Fruit fly (Drosophila melanogaster) whole organism, embryonic: ENCODE measurements around the gene Rpn11.

Source experiments
- Blimp-1 ChIP-seq: fragments of 200-800 bp; sonication (Bioruptor generic); optimal IDR thresholded peaks from 3 replicates; lab custom pipeline; 2018; ENCODE audit warnings: missing biosample characterization, missing genetic modification characterization, mild to moderate bottlenecking, moderate library complexity, missing genetic modification reagents
- CG10209 ChIP-seq: fragments of 200-800 bp; sonication (Bioruptor generic); optimal IDR thresholded peaks from 3 replicates; lab custom pipeline; 2017; ENCODE audit warnings: missing biosample characterization, mild to moderate bottlenecking, missing genetic modification characterization, missing genetic modification reagents
- CG10565 ChIP-seq: fragments of 200-800 bp; sonication (Bioruptor generic); optimal IDR thresholded peaks from 3 replicates; lab custom pipeline; 2016; ENCODE audit warnings: missing biosample characterization, mild to moderate bottlenecking, missing genetic modification characterization
- CG11696 ChIP-seq: fragments of 200-800 bp; sonication (Bioruptor generic); IDR thresholded peaks from 2 replicates; pipeline ENCODE4 v1.3.6; 2022; ENCODE audit warnings: missing biosample characterization, missing genetic modification characterization
- CG12942 ChIP-seq: fragments of 200-800 bp; sonication (Bioruptor generic); optimal IDR thresholded peaks from 3 replicates; lab custom pipeline; 2016; ENCODE audit warnings: missing biosample characterization, missing genetic modification characterization
- CG13775 ChIP-seq: fragments of 200-800 bp; sonication (Bioruptor generic); optimal IDR thresholded peaks from 3 replicates; lab custom pipeline; 2017; ENCODE audit warnings: missing biosample characterization, mild to moderate bottlenecking, missing genetic modification characterization
- CG14014 ChIP-seq: fragments of 200-800 bp; sonication (Bioruptor generic); IDR thresholded peaks from 2 replicates; pipeline ENCODE4 v1.3.6; 2022; ENCODE audit warnings: missing biosample characterization, missing genetic modification characterization
- CG1603 ChIP-seq: fragments of 200-800 bp; sonication (Bioruptor generic); optimal IDR thresholded peaks from 2 replicates; lab custom pipeline; 2019; ENCODE audit warnings: missing biosample characterization, mild to moderate bottlenecking, missing genetic modification characterization, moderate library complexity
- CG2120 ChIP-seq: fragments of 200-800 bp; sonication (Bioruptor generic); optimal IDR thresholded peaks from 3 replicates; lab custom pipeline; 2016; ENCODE audit warnings: missing biosample characterization, missing genetic modification characterization
- CG2678 ChIP-seq: fragments of 200-800 bp; sonication (Bioruptor generic); optimal IDR thresholded peaks from 3 replicates; lab custom pipeline; 2019; ENCODE audit warnings: missing biosample characterization, mild to moderate bottlenecking, missing genetic modification characterization, moderate library complexity
- CG2712 ChIP-seq: fragments of 200-800 bp; optimal IDR thresholded peaks from 3 replicates; lab custom pipeline; 2019; ENCODE audit warnings: missing biosample characterization, mild to moderate bottlenecking, missing genetic modification characterization, moderate library complexity
- CG33213 ChIP-seq: fragments of 200-800 bp; sonication (Bioruptor generic); optimal IDR thresholded peaks from 3 replicates; lab custom pipeline; 2016; ENCODE audit warnings: missing biosample characterization, missing genetic modification characterization
- CG34224 ChIP-seq: fragments of 200-800 bp; sonication (Bioruptor generic); IDR thresholded peaks from 3 replicates; pipeline ENCODE4 v1.3.6; 2022; ENCODE audit warnings: missing biosample characterization, missing genetic modification characterization; ENCODE audit not compliant: partially characterized antibody
- CG34376 ChIP-seq: fragments of 200-800 bp; sonication (Bioruptor generic); optimal IDR thresholded peaks from 2 replicates; lab custom pipeline; 2018; ENCODE audit warnings: missing biosample characterization, mild to moderate bottlenecking, missing genetic modification characterization
- CG3726 ChIP-seq: fragments of 200-800 bp; sonication (Bioruptor generic); IDR thresholded peaks from 3 replicates; pipeline ENCODE4, ENCODE4 v1.3.6; 2022; ENCODE audit warnings: missing biosample characterization, missing genetic modification characterization
- CG4282 ChIP-seq: fragments of 200-800 bp; sonication (Bioruptor generic); optimal IDR thresholded peaks from 2 replicates; lab custom pipeline; 2016; ENCODE audit warnings: missing biosample characterization, missing genetic modification characterization
- CG4360 ChIP-seq: fragments of 200-800 bp; sonication (Bioruptor generic); IDR thresholded peaks from 2 replicates; pipeline ENCODE4 v1.3.6; 2022; ENCODE audit warnings: missing biosample characterization, missing genetic modification characterization
- CG4404 ChIP-seq: fragments of 200-800 bp; sonication (Bioruptor generic); IDR thresholded peaks from 2 replicates; pipeline ENCODE4 v1.3.6; 2022; ENCODE audit warnings: missing biosample characterization, missing genetic modification characterization
- CG6689 ChIP-seq: fragments of 200-800 bp; sonication (Bioruptor generic); IDR thresholded peaks from 2 replicates; pipeline ENCODE4 v1.3.6; 2022; ENCODE audit warnings: missing biosample characterization, missing genetic modification characterization
- CG7928 ChIP-seq: fragments of 200-800 bp; sonication (Bioruptor generic); optimal IDR thresholded peaks from 2 replicates; lab custom pipeline; 2017; ENCODE audit warnings: missing biosample characterization, mild to moderate bottlenecking, missing genetic modification characterization
- CG8290 ChIP-seq, 3 experiments: fragments of 200-800 bp; sonication (Bioruptor generic); optimal IDR thresholded peaks; 2 replicates each; lab custom pipeline; 2016 to 2019; ENCODE audit warnings: missing biosample characterization in 3 of 3, missing genetic modification characterization in 3 of 3, mild to moderate bottlenecking in 2 of 3, moderate library complexity in 1 of 3
- CG9932 ChIP-seq: fragments of 200-800 bp; sonication (Bioruptor generic); IDR thresholded peaks from 2 replicates; pipeline ENCODE4 v1.3.6; 2022; ENCODE audit warnings: missing biosample characterization, missing genetic modification characterization
- CHES-1-like ChIP-seq: fragments of 200-800 bp; sonication (Bioruptor generic); optimal IDR thresholded peaks from 2 replicates; lab custom pipeline; 2016; ENCODE audit warnings: missing biosample characterization, missing genetic modification characterization
- Doc2 ChIP-seq: fragments of 200-800 bp; sonication (Bioruptor generic); IDR thresholded peaks from 2 replicates; pipeline ENCODE4 v1.3.6; 2022; ENCODE audit warnings: missing biosample characterization, missing genetic modification characterization
- Doc3 ChIP-seq: fragments of 200-800 bp; sonication (Bioruptor generic); IDR thresholded peaks from 3 replicates; pipeline ENCODE4 v1.3.6; 2022; ENCODE audit warnings: missing biosample characterization, missing genetic modification characterization; ENCODE audit not compliant: partially characterized antibody
- Ets65A ChIP-seq: fragments of 200-800 bp; sonication (Bioruptor generic); peaks from one replicate; lab custom pipeline; 2016; ENCODE audit warnings: missing biosample characterization, missing genetic modification characterization
- H15 ChIP-seq: fragments of 200-800 bp; sonication (Bioruptor generic); IDR thresholded peaks from 3 replicates; pipeline ENCODE4 v1.3.6; 2022; ENCODE audit warnings: missing biosample characterization, missing genetic modification characterization
- HHEX ChIP-seq: fragments of 200-800 bp; sonication (Bioruptor generic); optimal IDR thresholded peaks from 3 replicates; lab custom pipeline; 2017; ENCODE audit warnings: missing biosample characterization, mild to moderate bottlenecking, missing genetic modification characterization, missing genetic modification reagents
- Lim3 ChIP-seq: fragments of 200-800 bp; sonication (Bioruptor generic); IDR thresholded peaks from 2 replicates; pipeline ENCODE4 v1.3.6; 2022; ENCODE audit warnings: missing biosample characterization, missing genetic modification characterization
- NFAT ChIP-seq: fragments of 200-800 bp; sonication (Bioruptor generic); IDR thresholded peaks from 2 replicates; pipeline ENCODE4 v1.3.6; 2022; ENCODE audit warnings: missing biosample characterization, missing genetic modification characterization
- Poxn ChIP-seq: fragments of 200-800 bp; sonication (Bioruptor generic); IDR thresholded peaks from 2 replicates; pipeline ENCODE4 v1.3.6; 2022; ENCODE audit warnings: missing biosample characterization, missing genetic modification characterization
- Side ChIP-seq: fragments of 200-800 bp; sonication (Bioruptor generic); optimal IDR thresholded peaks from 2 replicates; lab custom pipeline; 2016; ENCODE audit warnings: missing biosample characterization, missing genetic modification characterization
- Tbp ChIP-seq: fragments of >200 bp; optimal IDR thresholded peaks from 2 replicates; lab custom pipeline; 2018; ENCODE audit warnings: missing biosample characterization, missing genetic modification characterization
- Usf ChIP-seq: fragments of 200-800 bp; sonication (Bioruptor generic); optimal IDR thresholded peaks from 2 replicates; lab custom pipeline; 2017; ENCODE audit warnings: missing genotype, missing biosample characterization, missing genetic modification characterization
- abd-A ChIP-seq: fragments of 200-800 bp; sonication (Bioruptor generic); optimal IDR thresholded peaks from 3 replicates; lab custom pipeline; 2019; ENCODE audit warnings: missing biosample characterization, mild to moderate bottlenecking, missing genetic modification characterization, moderate library complexity
- amos ChIP-seq: fragments of 200-800 bp; sonication (Bioruptor generic); IDR thresholded peaks from 2 replicates; pipeline ENCODE4 v1.3.6; 2022; ENCODE audit warnings: missing biosample characterization, missing genetic modification characterization; ENCODE audit not compliant: partially characterized antibody
- bigmax ChIP-seq: fragments of 200-800 bp; sonication (Bioruptor generic); optimal IDR thresholded peaks from 2 replicates; lab custom pipeline; 2018; ENCODE audit warnings: missing biosample characterization, mild to moderate bottlenecking, missing genetic modification characterization
- br ChIP-seq: fragments of >200 bp; optimal IDR thresholded peaks from 2 replicates; lab custom pipeline; 2017
- bsh ChIP-seq, 2 experiments: fragments of 200-800 bp; sonication (Bioruptor generic); optimal IDR thresholded peaks; 2 replicates each; lab custom pipeline; 2017 to 2018; ENCODE audit warnings: mild to moderate bottlenecking in 2 of 2, missing biosample characterization in 2 of 2, missing genetic modification characterization in 2 of 2, moderate library complexity in 1 of 2
- dysf ChIP-seq: fragments of 200-800 bp; sonication (Bioruptor generic); IDR thresholded peaks from 3 replicates; pipeline ENCODE4 v1.3.6; 2022; ENCODE audit warnings: missing biosample characterization, missing genetic modification characterization
- jumu ChIP-seq: fragments of 200-800 bp; sonication (Bioruptor generic); optimal IDR thresholded peaks from 3 replicates; lab custom pipeline; 2016; ENCODE audit warnings: missing biosample characterization, missing genetic modification characterization
- knrl ChIP-seq: fragments of 200-800 bp; sonication (Bioruptor generic); IDR thresholded peaks from 3 replicates; pipeline ENCODE4 v1.3.6; 2022; ENCODE audit warnings: missing biosample characterization, missing genetic modification characterization; ENCODE audit not compliant: partially characterized antibody
- prd ChIP-seq, 3 experiments: fragments of >200 bp in 2 of 3; fragments of 200-800 bp in 1 of 3; sonication (Bioruptor generic) in 1 of 3; optimal IDR thresholded peaks in 2 of 3; IDR thresholded peaks in 1 of 3; 2 replicates in 2 of 3; 3 replicates in 1 of 3; pipeline versions ENCODE4 v1.3.6 to Lab custom; 2017 to 2022; ENCODE audit warnings: missing biosample characterization in 1 of 3, missing genetic modification characterization in 1 of 3
- row ChIP-seq: fragments of 200-800 bp; sonication (Bioruptor generic); IDR thresholded peaks from 3 replicates; pipeline ENCODE4 v1.3.6; 2022; ENCODE audit warnings: missing biosample characterization, missing genetic modification characterization
- run ChIP-seq: fragments of 200-800 bp; sonication (Bioruptor generic); optimal IDR thresholded peaks from 3 replicates; lab custom pipeline; 2018; ENCODE audit warnings: missing biosample characterization, mild to moderate bottlenecking, missing genetic modification characterization
- sd ChIP-seq: fragments of 200-800 bp; sonication (Bioruptor generic); optimal IDR thresholded peaks from 3 replicates; lab custom pipeline; 2018; ENCODE audit warnings: missing biosample characterization, mild to moderate bottlenecking, missing genetic modification characterization, moderate library complexity
- stc ChIP-seq: fragments of 200-800 bp; sonication (Bioruptor generic); IDR thresholded peaks from 2 replicates; pipeline ENCODE4 v1.3.6; 2022; ENCODE audit warnings: missing biosample characterization, missing genetic modification characterization
- tin ChIP-seq: fragments of 200-800 bp; sonication (Bioruptor generic); optimal IDR thresholded peaks from 3 replicates; lab custom pipeline; 2016; ENCODE audit warnings: missing biosample characterization, missing genetic modification characterization
- usp ChIP-seq: fragments of >200 bp; optimal IDR thresholded peaks from 2 replicates; lab custom pipeline; 2017; ENCODE audit warnings: missing biosample characterization, missing genetic modification characterization
- zfh1 ChIP-seq: fragments of 200-800 bp; sonication (Bioruptor generic); IDR thresholded peaks from 3 replicates; pipeline ENCODE4 v1.3.6; 2022; ENCODE audit warnings: missing biosample characterization, missing genetic modification characterization

The Rpn11 gene

DNA sequence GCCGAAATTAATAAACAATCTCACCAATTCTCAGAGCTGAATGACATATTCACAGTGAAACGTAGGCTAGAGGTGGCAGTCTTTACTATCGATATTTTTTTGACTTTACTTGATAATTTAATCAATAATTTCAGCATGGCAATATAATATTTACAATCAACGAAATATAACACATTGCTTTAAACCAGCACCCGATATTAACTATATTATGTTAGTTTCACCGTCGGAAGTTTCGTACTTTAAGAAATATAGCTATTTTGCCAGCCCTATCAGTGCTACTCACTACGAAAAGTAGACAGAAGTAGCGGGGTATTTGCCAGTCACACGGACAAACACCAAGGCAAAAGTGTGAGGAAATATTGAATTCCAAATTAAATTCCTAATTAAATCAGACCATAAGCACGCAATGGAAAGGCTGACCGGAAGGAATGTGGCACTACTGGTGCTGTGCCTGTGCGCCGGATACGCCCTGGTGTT, 48.8 kb downstream of the Rpn11 start, which contains the start of the genes CG31917, Tfb5 and SelT (continued):
- peak; percentile 71 for TF ChIP-seq CHES-1-like
- TF ChIP-seq HHEX (GFP tag; lab: Kevin White, UChicago) = peak; percentile 25
- TF ChIP-seq run (tag; lab: Kevin White, UChicago) = no peak
- TF ChIP-seq Blimp-1 (GFP tag; lab: Kevin White, UChicago) = no peak
- TF ChIP-seq CG2678 (tag; lab: Kevin White, UChicago) = no peak
- TF ChIP-seq Side = no peak
- peak; percentile 65 for TF ChIP-seq CG33213 (GFP tag; lab: Kevin White, UChicago)
- TF ChIP-seq zfh1 = peak; percentile 59; the same call in 1 of the 3 replicates
- no peak for TF ChIP-seq CG14014
- TF ChIP-seq CG34376 (GFP tag; lab: Kevin White, UChicago) = peak; percentile 3
- TF ChIP-seq dysf (GFP tag; lab: Robert Waterston, UW) = peak; percentile 57; the same call in 1 of the 3 replicates
- TF ChIP-seq CG4404 (GFP tag; lab: Robert Waterston, UW) = no peak
- TF ChIP-seq Doc2 (GFP tag; lab: Robert Waterston, UW) = no peak
- peak; percentile 41 for TF ChIP-seq CG10209 (GFP tag; lab: Kevin White, UChicago)
- TF ChIP-seq tin (GFP tag; lab: Kevin White, UChicago) = peak; percentile 51
- TF ChIP-seq br (lab: Kevin White, UChicago) = no peak
- no peak for TF ChIP-seq H15 (GFP tag; lab: Robert Waterston, UW)
- no peak for TF ChIP-seq NFAT (GFP tag; lab: Robert Waterston, UW)
- TF ChIP-seq usp (GFP tag; lab: Kevin White, UChicago) = no peak
- peak; percentile 73 for TF ChIP-seq CG2712 (tag; lab: Kevin White, UChicago)
- TF ChIP-seq CG3726 (GFP tag; lab: Robert Waterston, UW) = no peak
- TF ChIP-seq row (GFP tag; lab: Robert Waterston, UW) = peak; percentile 95
- peak; percentile 83 for TF ChIP-seq Doc3 (GFP tag; lab: Robert Waterston, UW)
- no peak for TF ChIP-seq Tbp
- TF ChIP-seq Usf (GFP tag; lab: Kevin White, UChicago) = peak; percentile 10
- TF ChIP-seq bigmax (GFP tag; lab: Kevin White, UChicago) = no peak
- peak; percentile 64 for TF ChIP-seq amos
- no peak for TF ChIP-seq CG4282 (GFP tag; lab: Kevin White, UChicago)
- peak; percentile 75 for TF ChIP-seq CG1603
- TF ChIP-seq sd (tag; lab: Kevin White, UChicago) = peak; percentile 91
- TF ChIP-seq CG2120 (GFP tag; lab: Kevin White, UChicago) = peak; percentile 85
- no peak for TF ChIP-seq stc (GFP tag; lab: Robert Waterston, UW)
- TF ChIP-seq CG4360 (GFP tag; lab: Robert Waterston, UW) = no peak
- TF ChIP-seq CG6689 (GFP tag; lab: Robert Waterston, UW) = no peak; the same call in 1 of the 2 replicates
- TF ChIP-seq CG11696 (GFP tag; lab: Robert Waterston, UW) = no peak
- TF ChIP-seq Ets65A (GFP tag; lab: Kevin White, UChicago) = peak; percentile 94
- peak; percentile 46 for TF ChIP-seq CG7928 (GFP tag; lab: Kevin White, UChicago)
- peak; percentile 80 for TF ChIP-seq knrl (GFP tag; lab: Robert Waterston, UW)
- peak; percentile 59 for TF ChIP-seq CG12942
- no peak for TF ChIP-seq abd-A (tag; lab: Kevin White, UChicago)
- no peak for TF ChIP-seq prd (optimal IDR thresholded peaks at IDR 0.05; lab: Kevin White, UChicago)
- peak; percentile 55; the same call in 2 of the 3 replicates for TF ChIP-seq prd (GFP tag; IDR thresholded peaks at IDR 0.05; lab: Robert Waterston, UW)
- peak in 1 of 2 experiments; percentile 40 for TF ChIP-seq bsh (GFP tag; optimal IDR thresholded peaks at IDR 0.05; lab: Kevin White, UChicago)
- no peak for TF ChIP-seq Lim3 (GFP tag; lab: Robert Waterston, UW)
- peak; percentile 74 for TF ChIP-seq CG34224 (GFP tag; lab: Robert Waterston, UW)
- no peak for TF ChIP-seq Poxn (GFP tag; lab: Robert Waterston, UW)
- TF ChIP-seq CG8290 (GFP tag; optimal IDR thresholded peaks at IDR 0.05; lab: Kevin White, UChicago) = peak; percentile 64
- TF ChIP-seq CG8290 (tag; optimal IDR thresholded peaks at IDR 0.05; lab: Kevin White, UChicago) = no peak
- TF ChIP-seq CG10565 (GFP tag; lab: Kevin White, UChicago) = no peak
- peak; percentile 78 for TF ChIP-seq CG9932 (GFP tag; lab: Robert Waterston, UW)
- peak; percentile 46 for TF ChIP-seq jumu
- peak; percentile 70 for TF ChIP-seq CG13775 (GFP tag; lab: Kevin White, UChicago)
